Fruit fly (Drosophila melanogaster): Measurements from ENCODE around the gene CG14834.

CG14834 gene

DNA sequence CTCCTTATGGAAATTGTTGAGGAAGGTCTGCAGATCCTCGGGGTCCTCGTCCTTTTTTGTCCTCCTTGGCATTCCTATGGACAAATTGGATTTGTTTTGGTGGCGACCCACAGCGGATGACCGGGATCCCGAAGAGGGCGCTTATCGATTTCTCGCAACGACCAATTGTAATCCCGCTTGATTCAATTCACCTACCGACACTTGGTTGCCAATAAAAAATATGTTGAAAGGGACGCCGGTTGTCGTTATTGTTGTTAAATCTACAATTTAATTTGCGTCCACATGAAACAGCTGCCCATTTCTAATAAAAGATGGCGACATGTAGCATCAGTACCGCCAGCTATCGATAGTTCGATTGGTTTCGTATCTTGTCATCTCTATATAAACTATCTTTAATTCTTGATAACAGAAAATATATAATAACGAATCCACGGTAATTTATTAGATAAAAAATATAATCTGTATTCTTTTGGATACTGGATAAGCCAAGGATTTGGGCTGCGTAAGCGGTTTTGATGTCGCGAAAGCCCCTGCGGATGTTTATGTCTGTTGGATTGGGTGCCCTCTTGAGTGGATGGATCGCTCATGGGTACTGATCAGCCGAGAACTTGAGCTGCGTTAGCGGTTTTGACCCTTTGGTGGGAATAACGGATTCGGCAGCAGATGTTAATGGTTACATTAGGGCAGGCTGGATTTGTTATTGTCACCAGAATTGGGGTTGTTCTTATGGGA, 9.6 kb upstream of the CG14834 start, which contains the start of gene CTCF (continued):
- TF ChIP-seq CG17829 (tag; optimal IDR thresholded peaks at IDR 0.05) (peak; percentile 72), Nf-YC (tag; optimal IDR thresholded peaks at IDR 0.05) (peak; percentile 65), Gug (GFP tag; IDR thresholded peaks at IDR 0.05) (peak; percentile 6; the same call in 1 of the 4 replicates), pzg (GFP tag; optimal IDR thresholded peaks at IDR 0.05) (peak; percentile 62), CG14710 (tag; optimal IDR thresholded peaks at IDR 0.05) (peak; percentile 50), Oaz (GFP tag; IDR thresholded peaks at IDR 0.05) (no peak), cad (GFP tag; optimal IDR thresholded peaks at IDR 0.05) (no peak), salm (tag; optimal IDR thresholded peaks at IDR 0.05) (peak; percentile 5), crol (GFP tag; IDR thresholded peaks at IDR 0.05) (no peak), Abd-B (GFP tag; optimal IDR thresholded peaks at IDR 0.05) (peak; percentile 14), unc-4 (GFP tag; IDR thresholded peaks at IDR 0.05; ENCODE audit: partially characterized antibody) (peak; percentile 88), Asciz (GFP tag; optimal IDR thresholded peaks at IDR 0.05) (peak; percentile 53), Mes4 (GFP tag; optimal IDR thresholded peaks at IDR 0.05) (peak; percentile 33), Doc3 (GFP tag; IDR thresholded peaks at IDR 0.05; ENCODE audit: partially characterized antibody) (peak; percentile 84), CG34376 (GFP tag; optimal IDR thresholded peaks at IDR 0.05) (peak; percentile 85), Hand (GFP tag; optimal IDR thresholded peaks at IDR 0.05) (no peak), danr (GFP tag; IDR thresholded peaks at IDR 0.05) (no peak), CG9797 (GFP tag; optimal IDR thresholded peaks at IDR 0.05) (peak; percentile 36), row (GFP tag; IDR thresholded peaks at IDR 0.05) (peak; percentile 56; the same call in 2 of the 3 replicates), CG12744 (GFP tag; optimal IDR thresholded peaks at IDR 0.05) (no peak), CTCF (GFP tag; optimal IDR thresholded peaks at IDR 0.05) (peak; percentile 100), CG8089 (GFP tag; optimal IDR thresholded peaks at IDR 0.05) (peak; percentile 2), E2f2 (GFP tag; IDR thresholded peaks at IDR 0.05) (no peak; the same call in none of the 2 replicates), Sox102F (GFP tag; optimal IDR thresholded peaks at IDR 0.05) (peak; percentile 57), zen (tag; optimal IDR thresholded peaks at IDR 0.05) (peak; percentile 18), CG5245 (GFP tag; optimal IDR thresholded peaks at IDR 0.05) (peak; percentile 44), CG6765 (GFP tag; optimal IDR thresholded peaks at IDR 0.05) (no peak), jigr1 (GFP tag; IDR thresholded peaks at IDR 0.05) (no peak; the same call in 2 of the 3 replicates), schlank (tag; optimal IDR thresholded peaks at IDR 0.05) (no peak), Lpt (GFP tag; optimal IDR thresholded peaks at IDR 0.05) (no peak), zfh1 (GFP tag; IDR thresholded peaks at IDR 0.05) (0 out of 3 replicates have a peak, but pooled peaks have one; percentile 32), her (GFP tag; optimal IDR thresholded peaks at IDR 0.05) (peak; percentile 20), CG9215 (GFP tag; IDR thresholded peaks at IDR 0.05) (no peak), en (GFP tag; optimal IDR thresholded peaks at IDR 0.05) (peak; percentile 8)

- TF ChIP-seq org-1 (GFP tag; optimal IDR thresholded peaks at IDR 0.05) = peak; percentile 56
- no peak for TF ChIP-seq rib (GFP tag; IDR thresholded peaks at IDR 0.05)
- peak; percentile 36 for TF ChIP-seq Med (GFP tag)
- TF ChIP-seq dan (GFP tag; IDR thresholded peaks at IDR 0.05) = no peak
- peak in 1 of 2 experiments; percentile 70 for TF ChIP-seq Hr78 (GFP tag; optimal IDR thresholded peaks at IDR 0.05)
- no peak for TF ChIP-seq CG9797 (GFP tag; optimal IDR thresholded peaks at IDR 0.05)
- no peak for TF ChIP-seq CG3163 (GFP tag; optimal IDR thresholded peaks at IDR 0.05)
- TF ChIP-seq crol (GFP tag; IDR thresholded peaks at IDR 0.05) = peak; percentile 82
- no peak for TF ChIP-seq CrebB (tag; optimal IDR thresholded peaks at IDR 0.05)
- TF ChIP-seq exex (tag; optimal IDR thresholded peaks at IDR 0.05) = peak; percentile 34
- TF ChIP-seq E2f2 (GFP tag; IDR thresholded peaks at IDR 0.05) = no peak
- no peak for TF ChIP-seq nau (GFP tag; optimal IDR thresholded peaks at IDR 0.05)
- TF ChIP-seq fru (optimal IDR thresholded peaks at IDR 0.05) = no peak
- no peak for TF ChIP-seq CG7839 (tag; optimal IDR thresholded peaks at IDR 0.05)
- no peak for TF ChIP-seq Bgb (GFP tag; IDR thresholded peaks at IDR 0.05; ENCODE audit: partially characterized antibody)
- TF ChIP-seq Scr (GFP tag; IDR thresholded peaks at IDR 0.05; ENCODE audit: partially characterized antibody) = no peak
- TF ChIP-seq CG10543 (GFP tag; optimal IDR thresholded peaks at IDR 0.05) = peak; percentile 40
- TF ChIP-seq Ada2b (GFP tag; IDR thresholded peaks at IDR 0.05) = no peak
- TF ChIP-seq CG34224 (GFP tag; IDR thresholded peaks at IDR 0.05; ENCODE audit: partially characterized antibody) = no peak
- TF ChIP-seq CG16813 (GFP tag; IDR thresholded peaks at IDR 0.05; ENCODE audit: partially characterized antibody) = no peak
Measured at dm6 chr3L:7349311-7349710, 2.4 kb upstream of the CG14834 start.
